Worm (Caenorhabditis elegans) whole organism, L1 larva: ENCODE data around the gene H02F09.2.

ENCODE experiments used
- C16A3.4 ChIP-seq: fragments of 150-350 bp; optimal IDR thresholded peaks from 2 replicates; lab custom pipeline; 2014; ENCODE audit warnings: missing biosample characterization, missing genetic modification characterization
- C34B4.2 ChIP-seq: sonication (generic microtip); optimal IDR thresholded peaks from 2 replicates; lab custom pipeline; 2017; ENCODE audit warnings: mild to moderate bottlenecking, missing genetic modification characterization, missing compliant biosample characterization
- F16B12.6 ChIP-seq: fragments of 150-350 bp; optimal IDR thresholded peaks from 2 replicates; lab custom pipeline; 2014; ENCODE audit warnings: missing biosample characterization, missing genetic modification characterization
- aha-1 ChIP-seq: fragments of 150-350 bp; optimal IDR thresholded peaks from 2 replicates; lab custom pipeline; 2014; ENCODE audit warnings: missing biosample characterization, missing genetic modification characterization
- aly-2 ChIP-seq: fragments of 150-350 bp; optimal IDR thresholded peaks from 2 replicates; lab custom pipeline; 2014; ENCODE audit warnings: missing biosample characterization, missing genetic modification characterization
- ama-1 ChIP-seq: fragments of 150-350 bp; optimal IDR thresholded peaks from 2 replicates; lab custom pipeline; 2014
- blmp-1 ChIP-seq: fragments of 150-350 bp; optimal IDR thresholded peaks from 2 replicates; lab custom pipeline; 2014; ENCODE audit warnings: missing biosample characterization, missing genetic modification characterization
- ceh-63 ChIP-seq: fragments of 200-800 bp; sonication (Bioruptor generic); optimal IDR thresholded peaks from 2 replicates; lab custom pipeline; 2018; ENCODE audit warnings: mild to moderate bottlenecking, missing genetic modification characterization, missing compliant biosample characterization
- dpl-1 ChIP-seq, 3 experiments: fragments of 150-350 bp in 2 of 3; sonication (generic microtip) in 1 of 3; optimal IDR thresholded peaks; 2 replicates each; lab custom pipeline; 2014 to 2017; ENCODE audit warnings: missing biosample characterization in 3 of 3, missing genetic modification characterization in 3 of 3, missing genetic modification reagents in 3 of 3
- dsc-1 ChIP-seq: sonication (generic microtip); optimal IDR thresholded peaks from 2 replicates; lab custom pipeline; 2016; ENCODE audit warnings: mild to moderate bottlenecking, missing genetic modification characterization, missing compliant biosample characterization
- egl-13 ChIP-seq: sonication (generic microtip); optimal IDR thresholded peaks from 2 replicates; lab custom pipeline; 2016; ENCODE audit warnings: missing genotype, missing genetic modification reagents, missing genetic modification characterization, missing compliant biosample characterization
- fkh-4 ChIP-seq: sonication (generic microtip); optimal IDR thresholded peaks from 2 replicates; lab custom pipeline; 2016; ENCODE audit warnings: missing compliant biosample characterization, missing genetic modification characterization, borderline replicate concordance
- fos-1 ChIP-seq: fragments of 150-350 bp; optimal IDR thresholded peaks from 2 replicates; lab custom pipeline; 2014; ENCODE audit warnings: missing biosample characterization, missing genetic modification characterization
- grh-1 ChIP-seq: fragments of 200-800 bp; sonication (Bioruptor generic); IDR thresholded peaks from 2 replicates; pipeline ENCODE4 v1.3.6; 2022; ENCODE audit warnings: missing genetic modification reagents, missing genetic modification characterization, missing compliant biosample characterization
- hlh-17 ChIP-seq: fragments of 200-800 bp; sonication (Bioruptor generic); optimal IDR thresholded peaks from 2 replicates; lab custom pipeline; 2018; ENCODE audit warnings: missing genetic modification characterization, mild to moderate bottlenecking, missing compliant biosample characterization, moderate library complexity, borderline replicate concordance
- hpl-2 ChIP-seq: fragments of 150-350 bp; optimal IDR thresholded peaks from 2 replicates; lab custom pipeline; 2014; ENCODE audit warnings: missing biosample characterization, missing genetic modification reagents, missing genetic modification characterization
- lin-14 ChIP-seq: fragments of 200-800 bp; sonication (Bioruptor generic); optimal IDR thresholded peaks from 2 replicates; lab custom pipeline; 2018; ENCODE audit warnings: mild to moderate bottlenecking, missing genetic modification characterization, moderate library complexity, missing compliant biosample characterization
- lin-15B ChIP-seq: fragments of 150-350 bp; sonication (generic microtip); optimal IDR thresholded peaks from 3 replicates; lab custom pipeline; 2014; ENCODE audit warnings: missing biosample characterization, missing genetic modification characterization
- lin-35 ChIP-seq, 2 experiments: fragments of 150-350 bp; optimal IDR thresholded peaks; 2 replicates each; lab custom pipeline; 2014; ENCODE audit warnings: missing biosample characterization in 2 of 2, missing genetic modification characterization in 2 of 2, missing genetic modification reagents in 2 of 2
- mdl-1 ChIP-seq, 2 experiments: fragments of 150-350 bp; optimal IDR thresholded peaks; 2 replicates each; lab custom pipeline; 2014 to 2017; ENCODE audit warnings: missing biosample characterization in 2 of 2, missing genetic modification characterization in 2 of 2, inconsistent platforms in 1 of 2
- nhr-20 ChIP-seq: sonication (generic microtip); optimal IDR thresholded peaks from 2 replicates; lab custom pipeline; 2016; ENCODE audit warnings: mild to moderate bottlenecking, missing genetic modification characterization, missing compliant biosample characterization
- nhr-237 ChIP-seq: fragments of 150-350 bp; optimal IDR thresholded peaks from 2 replicates; lab custom pipeline; 2014; ENCODE audit warnings: missing biosample characterization, missing genetic modification characterization
- nhr-28 ChIP-seq: fragments of 150-350 bp; optimal IDR thresholded peaks from 2 replicates; lab custom pipeline; 2014; ENCODE audit warnings: missing biosample characterization, missing genetic modification characterization
- pax-3 ChIP-seq: fragments of 200-800 bp; sonication (Bioruptor generic); optimal IDR thresholded peaks from 2 replicates; lab custom pipeline; 2018; ENCODE audit warnings: mild to moderate bottlenecking, missing genetic modification characterization, moderate library complexity, missing compliant biosample characterization
- rnt-1 ChIP-seq: sonication (generic microtip); optimal IDR thresholded peaks from 2 replicates; lab custom pipeline; 2016; ENCODE audit warnings: mild to moderate bottlenecking, missing genetic modification characterization, moderate library complexity, missing compliant biosample characterization
- skn-1 ChIP-seq: fragments of 150-350 bp; optimal IDR thresholded peaks from 2 replicates; lab custom pipeline; 2014; ENCODE audit warnings: missing biosample characterization, missing genetic modification characterization
- snpc-4 ChIP-seq: fragments of 150-350 bp; optimal IDR thresholded peaks from 2 replicates; lab custom pipeline; 2014; ENCODE audit warnings: missing biosample characterization, missing genetic modification characterization
- sup-37 ChIP-seq: fragments of 200-800 bp; sonication (Bioruptor generic); optimal IDR thresholded peaks from 2 replicates; lab custom pipeline; 2018; ENCODE audit warnings: mild to moderate bottlenecking, missing genetic modification characterization, missing compliant biosample characterization
- unc-130 ChIP-seq: fragments of 150-350 bp; optimal IDR thresholded peaks from 2 replicates; lab custom pipeline; 2017; ENCODE audit warnings: missing biosample characterization, missing genetic modification characterization, inconsistent platforms
- unc-62 ChIP-seq: fragments of 150-350 bp; optimal IDR thresholded peaks from 2 replicates; lab custom pipeline; 2014; ENCODE audit warnings: missing biosample characterization, missing genetic modification reagents, missing genetic modification characterization
- unc-98 ChIP-seq: fragments of 200-800 bp; sonication (Bioruptor generic); IDR thresholded peaks from 2 replicates; pipeline ENCODE4 v1.3.6; 2022; ENCODE audit warnings: missing genetic modification characterization, missing compliant biosample characterization
- vab-15 ChIP-seq: sonication (generic microtip); optimal IDR thresholded peaks from 2 replicates; lab custom pipeline; 2017; ENCODE audit warnings: missing genotype, mild to moderate bottlenecking, missing genetic modification characterization, missing compliant biosample characterization
- ztf-11 ChIP-seq, 2 experiments: sonication (generic microtip); optimal IDR thresholded peaks; 2 replicates each; lab custom pipeline; 2016 to 2017; ENCODE audit warnings: missing genetic modification characterization in 2 of 2, missing biosample characterization in 1 of 2, missing compliant biosample characterization in 1 of 2

The H02F09.2 gene

ce11 chrX:1568377-1568776 lies 3.7 kb upstream of the H02F09.2 start, which contains the start of gene H02F09.3 (continued):
- TF ChIP-seq lin-35 (GFP tag; optimal IDR thresholded peaks at IDR 0.05; lab: Kevin White, UChicago) (no peak), C34B4.2 (no peak)

DNA sequence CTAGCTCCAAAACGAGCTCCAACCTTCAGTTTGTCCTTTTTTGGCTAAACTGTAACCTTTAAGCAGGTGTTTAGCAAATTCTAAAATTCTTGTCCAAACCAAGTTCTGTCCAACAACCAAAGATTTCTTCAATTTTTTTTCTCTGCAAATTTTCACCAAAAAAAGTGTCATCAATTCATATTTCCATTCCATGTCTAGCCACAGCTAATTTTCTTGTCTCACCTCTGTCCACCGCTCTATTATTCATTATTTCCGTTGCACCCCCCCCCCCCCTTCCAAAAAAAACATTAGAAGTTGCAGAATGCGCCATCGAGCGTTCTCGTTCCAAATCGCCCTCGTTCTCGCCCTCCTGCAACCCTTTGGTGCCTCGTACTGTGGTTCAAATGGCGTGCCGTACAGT lies 4.3 kb downstream of the H02F09.2 start, which contains the start of gene wrt-9:
Gene wrt-9 (plus strand): TSS at position 301 of the 400 bp plus-strand sequence.
- TF ChIP-seq C16A3.4 (tag; lab: Kevin White, UChicago) (no peak), hlh-17 (GFP tag; lab: Kevin White, UChicago) (no peak), skn-1 (no peak), unc-130 (tag; lab: Kevin White, UChicago) (no peak), nhr-237 (tag; lab: Kevin White, UChicago) (no peak), dsc-1 (tag; lab: Kevin White, UChicago) (no peak), ama-1 (lab: Kevin White, UChicago) (no peak), unc-62 (GFP tag; lab: Kevin White, UChicago) (no peak), egl-13 (no peak), C34B4.2 (no peak), snpc-4 (no peak), pax-3 (tag; lab: Kevin White, UChicago) (no peak), aha-1 (tag; lab: Kevin White, UChicago) (no peak)

DNA sequence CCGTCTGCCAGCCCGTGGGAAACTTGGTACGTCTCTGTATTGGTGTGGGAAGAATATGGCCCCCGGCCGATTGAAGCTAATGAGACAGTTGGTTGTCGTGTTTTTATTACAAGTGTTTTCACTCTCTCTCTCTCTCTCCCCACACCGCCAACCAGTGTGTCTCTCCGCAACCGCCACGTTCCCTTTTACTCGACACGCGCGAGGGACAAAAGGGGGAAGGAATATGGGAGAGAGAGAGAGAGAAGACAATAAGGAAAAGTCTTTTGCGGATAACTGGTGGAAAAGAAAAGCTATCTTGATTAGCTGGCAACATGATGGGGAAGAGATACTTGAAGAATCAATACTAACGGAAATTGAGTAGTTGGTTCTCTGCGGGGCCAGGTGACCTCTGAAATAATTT lies 6.6 kb downstream of the H02F09.2 start:
- TF ChIP-seq lin-35 (GFP tag; optimal IDR thresholded peaks at IDR 0.05; lab: Kevin White, UChicago) (no peak), blmp-1 (tag; lab: Kevin White, UChicago) (peak; percentile 99), F16B12.6 (tag; lab: Kevin White, UChicago) (no peak), dpl-1 (GFP tag; optimal IDR thresholded peaks at IDR 0.05; lab: Kevin White, UChicago) (no peak)

DNA sequence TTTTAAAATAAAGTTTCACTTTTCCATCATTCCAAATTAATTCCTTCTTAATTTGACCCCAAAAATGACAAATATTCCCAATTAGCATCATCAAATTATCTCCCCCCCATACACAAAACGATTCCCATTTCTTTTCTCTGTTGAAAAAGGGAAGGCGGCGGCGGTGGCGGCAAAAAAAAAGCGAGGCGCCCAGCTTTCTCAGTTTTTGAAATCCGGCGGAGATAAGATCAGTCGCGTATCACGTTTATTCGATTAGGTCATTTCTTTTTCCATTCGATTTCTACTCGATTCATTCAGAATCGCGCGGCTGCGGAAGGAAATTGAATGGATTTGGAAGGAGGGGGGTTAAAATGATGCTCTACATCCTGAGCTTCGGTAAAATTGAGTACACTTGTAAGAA lies 11.9 kb downstream of the H02F09.2 start:
- TF ChIP-seq grh-1 (GFP tag; lab: Robert Waterston, UW), result no peak
- peak; percentile 96 for TF ChIP-seq blmp-1 (tag; lab: Kevin White, UChicago)
- TF ChIP-seq, all 84 proteins: peak for 1

DNA sequence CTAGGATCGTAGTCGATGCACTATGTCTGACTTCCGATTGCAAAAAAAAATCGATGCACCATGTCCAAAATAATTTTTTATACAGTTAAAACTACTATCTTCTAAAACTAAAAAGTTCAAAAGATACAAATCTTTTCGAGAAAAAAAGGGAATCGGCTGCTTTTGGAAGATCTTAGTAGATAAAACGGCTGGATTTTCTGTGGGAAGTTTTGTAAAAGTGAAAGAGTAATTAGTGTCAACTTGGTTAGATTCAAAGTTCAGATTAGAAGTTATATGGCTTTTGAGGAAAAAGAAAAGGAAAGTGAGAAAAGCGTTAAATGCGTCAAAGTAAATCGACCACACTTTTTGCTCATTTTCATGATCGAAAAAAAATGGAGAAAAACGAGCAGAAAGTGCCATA lies 15.0 kb downstream of the H02F09.2 start:
- TF ChIP-seq blmp-1 (tag; lab: Kevin White, UChicago) (peak; percentile 54), lin-35 (GFP tag; optimal IDR thresholded peaks at IDR 0.05; lab: Kevin White, UChicago) (no peak), lin-14 (GFP tag; lab: Kevin White, UChicago) (peak; percentile 2)

- TF ChIP-seq rnt-1 (tag; lab: Kevin White, UChicago), result no peak
- TF ChIP-seq unc-62 (GFP tag; lab: Kevin White, UChicago), result no peak
- TF ChIP-seq fkh-4 (tag; lab: Kevin White, UChicago), result no peak
- no peak for TF ChIP-seq ztf-11 (tag; optimal IDR thresholded peaks at IDR 0.05; lab: Kevin White, UChicago)
- TF ChIP-seq vab-15 (tag; lab: Kevin White, UChicago), result no peak
- TF ChIP-seq ceh-63 (GFP tag; lab: Kevin White, UChicago), result no peak
- TF ChIP-seq mdl-1 (tag; optimal IDR thresholded peaks at IDR 0.05; lab: Kevin White, UChicago), result no peak
- TF ChIP-seq aly-2 (tag; lab: Kevin White, UChicago), result no peak
- TF ChIP-seq hpl-2, result no peak
- TF ChIP-seq sup-37 (GFP tag; lab: Kevin White, UChicago), result no peak
- TF ChIP-seq nhr-28, result no peak
- no peak for TF ChIP-seq nhr-20 (tag; lab: Kevin White, UChicago)
- no peak for TF ChIP-seq fos-1 (tag; lab: Kevin White, UChicago)
- TF ChIP-seq unc-98 (GFP tag; lab: Robert Waterston, UW), result no peak
- TF ChIP-seq lin-15B (tag; lab: Kevin White, UChicago), result no peak
These were observed 17.3 kb downstream of the H02F09.2 start for ce11 chrX:1589114-1589902.
